Fruit fly (Drosophila melanogaster): Measurements from ENCODE around the gene ERp44.
A peak's percentile ranks its signal among the peaks of the same experiment; 100 is the strongest.

ERp44 gene

DNA sequence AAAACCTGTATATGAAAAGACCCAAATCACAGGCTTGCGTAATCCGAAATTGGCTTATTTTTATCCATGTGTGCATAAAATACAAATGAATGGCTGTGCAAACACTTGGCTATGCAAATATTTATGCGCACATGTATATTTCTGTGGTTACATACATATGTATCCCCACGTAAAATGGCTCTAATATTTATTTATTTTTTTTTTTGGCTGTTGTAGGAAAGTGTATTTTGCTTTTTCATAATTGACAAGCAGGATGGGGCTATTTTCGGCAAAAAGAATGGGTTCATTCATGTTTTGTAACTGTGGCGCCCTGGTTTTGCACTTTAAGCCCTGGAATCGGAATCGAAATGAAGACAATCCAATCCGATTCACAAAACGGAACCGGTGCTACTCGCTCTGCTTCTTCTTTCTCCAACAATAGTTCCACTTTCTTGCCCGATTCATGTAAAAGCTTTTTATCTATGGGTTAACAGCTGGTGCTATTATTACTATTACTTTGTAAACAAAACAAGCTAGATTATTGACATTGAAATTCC, 37.7 kb upstream of the ERp44 start (continued):
- TF ChIP-seq CG4854 (GFP tag; optimal IDR thresholded peaks at IDR 0.05) (peak; percentile 37), ftz-f1 (GFP tag; optimal IDR thresholded peaks at IDR 0.05) (no peak), fd96Cb (tag; optimal IDR thresholded peaks at IDR 0.05) (peak; percentile 58), CG4820 (GFP tag; optimal IDR thresholded peaks at IDR 0.05) (peak; percentile 56), ro (GFP tag; IDR thresholded peaks at IDR 0.05) (0 out of 2 replicates have a peak, but pooled peaks have one; percentile 8), Elba2 (GFP tag; optimal IDR thresholded peaks at IDR 0.05) (no peak), gcm2 (GFP tag; optimal IDR thresholded peaks at IDR 0.05) (peak; percentile 68), hth (optimal IDR thresholded peaks at IDR 0.05) (no peak), CG32772 (GFP tag; IDR thresholded peaks at IDR 0.05) (peak; percentile 69), Xbp1 (GFP tag; optimal IDR thresholded peaks at IDR 0.05) (peak; percentile 79), z (GFP tag; IDR thresholded peaks at IDR 0.05) (0 out of 3 replicates have a peak, but pooled peaks have one; percentile 40), onecut (GFP tag; IDR thresholded peaks at IDR 0.05) (peak; percentile 58), CG6683 (GFP tag; optimal IDR thresholded peaks at IDR 0.05) (no peak), CG9727 (GFP tag; optimal IDR thresholded peaks at IDR 0.05) (peak; percentile 62), tna (GFP tag; IDR thresholded peaks at IDR 0.05; ENCODE audit: partially characterized antibody) (peak; percentile 14; the same call in 1 of the 2 replicates), CG2116 (GFP tag; optimal IDR thresholded peaks at IDR 0.05) (peak; percentile 50), Aef1 (GFP tag; IDR thresholded peaks at IDR 0.05) (peak; percentile 78), CG10209 (GFP tag; optimal IDR thresholded peaks at IDR 0.05) (peak; percentile 66), row (GFP tag; IDR thresholded peaks at IDR 0.05) (peak; percentile 70), lab (GFP tag; optimal IDR thresholded peaks at IDR 0.05) (peak; percentile 84), CG34422 (GFP tag; IDR thresholded peaks at IDR 0.05) (peak; percentile 84), pum (GFP tag; optimal IDR thresholded peaks at IDR 0.05) (peak; percentile 58), CG8281 (tag; optimal IDR thresholded peaks at IDR 0.05) (peak; percentile 23), CG3726 (GFP tag; IDR thresholded peaks at IDR 0.05) (no peak; the same call in 2 of the 3 replicates), rib (GFP tag; IDR thresholded peaks at IDR 0.05) (peak; percentile 86), CG12744 (GFP tag; optimal IDR thresholded peaks at IDR 0.05) (peak; percentile 47), CG12659 (GFP tag; optimal IDR thresholded peaks at IDR 0.05) (peak; percentile 78), CG3847 (GFP tag; IDR thresholded peaks at IDR 0.05) (peak; percentile 65), dysf (GFP tag; IDR thresholded peaks at IDR 0.05) (peak; percentile 76; the same call in 2 of the 3 replicates), her (GFP tag; optimal IDR thresholded peaks at IDR 0.05) (peak; percentile 60), Abd-B (GFP tag; optimal IDR thresholded peaks at IDR 0.05) (no peak), abd-A (tag; optimal IDR thresholded peaks at IDR 0.05) (no peak), CG7928 (GFP tag; optimal IDR thresholded peaks at IDR 0.05) (peak; percentile 90), CG11398 (GFP tag; optimal IDR thresholded peaks at IDR 0.05) (peak; percentile 53), sqz (GFP tag; optimal IDR thresholded peaks at IDR 0.05) (peak; percentile 25), Neu2 (GFP tag; optimal IDR thresholded peaks at IDR 0.05; ENCODE audit: borderline replicate concordance) (no peak), CG18764 (GFP tag; optimal IDR thresholded peaks at IDR 0.05) (peak; percentile 60), D19B (GFP tag; optimal IDR thresholded peaks at IDR 0.05) (peak; percentile 41), sc (optimal IDR thresholded peaks at IDR 0.05) (no peak), sc (GFP tag; optimal IDR thresholded peaks at IDR 0.05) (no peak), CG14667 (GFP tag; IDR thresholded peaks at IDR 0.05) (no peak; the same call in 1 of the 2 replicates), toy (GFP tag; IDR thresholded peaks at IDR 0.05) (0 out of 2 replicates have a peak, but pooled peaks have one; percentile 50), insv (GFP tag; optimal IDR thresholded peaks at IDR 0.05) (peak in 1 of 2 experiments; percentile 75), CG32767 (GFP tag; IDR thresholded peaks at IDR 0.05) (peak; percentile 57), sens (GFP tag) (peak; percentile 95), disco-r (GFP tag; optimal IDR thresholded peaks at IDR 0.05) (peak; percentile 33), CG4328 (GFP tag; optimal IDR thresholded peaks at IDR 0.05) (peak; percentile 64), grau (tag; optimal IDR thresholded peaks at IDR 0.05) (peak; percentile 54), NfI (GFP tag; optimal IDR thresholded peaks at IDR 0.05) (peak; percentile 78), jing (GFP tag; optimal IDR thresholded peaks at IDR 0.05) (no peak), Scr (GFP tag; IDR thresholded peaks at IDR 0.05; ENCODE audit: partially characterized antibody) (0 out of 2 replicates have a peak, but pooled peaks have one; percentile 18)

All from whole organism, embryonic.